Worm (Caenorhabditis elegans) whole organism, L1 larva: ENCODE data around the gene F36A4.5.

ENCODE experiments used
- aha-1 ChIP-seq: fragments of 150-350 bp; optimal IDR thresholded peaks from 2 replicates; lab custom pipeline; 2014; ENCODE audit warnings: missing biosample characterization, missing genetic modification characterization
- ceh-90 ChIP-seq: sonication (generic microtip); optimal IDR thresholded peaks from 2 replicates; lab custom pipeline; 2016; ENCODE audit warnings: missing genetic modification characterization, missing compliant biosample characterization
- lin-13 ChIP-seq: fragments of 150-350 bp; optimal IDR thresholded peaks from 2 replicates; lab custom pipeline; 2014; ENCODE audit warnings: missing biosample characterization, missing genetic modification reagents, missing genetic modification characterization
- zag-1 ChIP-seq: fragments of 150-350 bp; optimal IDR thresholded peaks from 2 replicates; lab custom pipeline; 2014; ENCODE audit warnings: missing biosample characterization, missing genetic modification characterization

DNA sequence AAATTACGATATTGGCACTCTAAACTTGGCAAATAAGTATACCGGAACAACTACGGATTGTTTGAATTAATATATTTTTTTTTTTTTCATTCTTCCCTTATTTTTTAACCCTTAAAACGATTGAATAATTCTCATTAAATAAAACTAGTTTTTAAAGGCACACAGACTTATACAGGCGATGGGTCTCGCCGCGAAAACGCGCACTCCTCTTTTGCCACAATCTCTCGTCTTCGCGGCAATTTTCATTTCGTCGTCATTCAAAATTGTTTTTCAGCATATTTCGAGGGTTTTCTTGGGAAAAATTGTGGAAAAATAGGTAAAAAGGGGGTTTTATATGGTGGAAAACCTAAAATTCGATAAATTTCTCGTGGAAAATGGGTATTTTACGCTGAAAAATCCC is 18.0 kb upstream of the F36A4.5 start:
- TF ChIP-seq ceh-90, result no peak
- no peak for TF ChIP-seq aha-1
- peak; percentile 48 for TF ChIP-seq lin-13 (GFP tag; lab: Kevin White, UChicago)
- no peak for TF ChIP-seq zag-1
